Worm (Caenorhabditis elegans): ENCODE measurements around the gene ncx-1.

- TF ChIP-seq ceh-28 (tag; optimal IDR thresholded peaks at IDR 0.05), result no peak
- no peak for TF ChIP-seq tbx-2 (tag; optimal IDR thresholded peaks at IDR 0.05)
- TF ChIP-seq unc-62 (GFP tag; optimal IDR thresholded peaks at IDR 0.05), result no peak
- TF ChIP-seq elt-3 (tag; optimal IDR thresholded peaks at IDR 0.05), result no peak
- TF ChIP-seq snpc-4 (tag; optimal IDR thresholded peaks at IDR 0.05), result no peak
Observed at ce11 chrV:20123616-20124015, 3.1 kb upstream of the ncx-1 start.
